Worm (Caenorhabditis elegans): Measurements from ENCODE around the gene hog-1.

hog-1 gene

ce11 chrX:5854163-5854451 lies at the start of gene hog-1:
TSS of gene hog-1 (minus strand) at chrX:5854263.
- TF ChIP-seq unc-39 (tag; optimal IDR thresholded peaks at IDR 0.05) = no peak
- TF ChIP-seq nhr-11 (tag; optimal IDR thresholded peaks at IDR 0.05) = no peak
- no peak for TF ChIP-seq nhr-10 (tag; optimal IDR thresholded peaks at IDR 0.05)
- no peak for TF ChIP-seq ztf-1 (GFP tag; conservative IDR thresholded peaks at IDR 0.05)
- no peak for TF ChIP-seq ZK546.5 (tag; optimal IDR thresholded peaks at IDR 0.05)
- TF ChIP-seq dmd-4 (tag; optimal IDR thresholded peaks at IDR 0.05) = no peak
- no peak for TF ChIP-seq sma-3 (GFP tag; optimal IDR thresholded peaks at IDR 0.05)
- TF ChIP-seq ztf-11 (tag; optimal IDR thresholded peaks at IDR 0.05) = no peak
- TF ChIP-seq nhr-129 (tag; optimal IDR thresholded peaks at IDR 0.05) = no peak
- TF ChIP-seq lin-39 (tag; optimal IDR thresholded peaks at IDR 0.05) = no peak

- TF ChIP-seq skn-1 (tag; optimal IDR thresholded peaks at IDR 0.05) = no peak
- no peak for TF ChIP-seq nhr-77 (tag; optimal IDR thresholded peaks at IDR 0.05)
- no peak for TF ChIP-seq unc-62 (GFP tag; optimal IDR thresholded peaks at IDR 0.05)
- no peak for TF ChIP-seq unc-39 (tag; optimal IDR thresholded peaks at IDR 0.05)
- TF ChIP-seq ama-1 (optimal IDR thresholded peaks at IDR 0.05) = no peak
- TF ChIP-seq nhr-237 (tag; optimal IDR thresholded peaks at IDR 0.05) = no peak
- TF ChIP-seq F13H6.1 (tag; optimal IDR thresholded peaks at IDR 0.05) = no peak
- TF ChIP-seq Y55F3AM.14 (GFP tag; optimal IDR thresholded peaks at IDR 0.05) = no peak
- no peak for TF ChIP-seq ztf-11 (tag; optimal IDR thresholded peaks at IDR 0.05)
Observed at ce11 chrX:5901499-5901898, 47.4 kb upstream of the hog-1 start.

ce11 chrX:5897038-5897437 lies 43.0 kb upstream of the hog-1 start, which contains the start of gene tbc-16:
TSS of gene tbc-16 (plus strand) at chrX:5897338.
- no peak for TF ChIP-seq ztf-1 (GFP tag; conservative IDR thresholded peaks at IDR 0.05)
- no peak for TF ChIP-seq dmd-4 (tag; optimal IDR thresholded peaks at IDR 0.05)
- no peak for TF ChIP-seq ama-1 (optimal IDR thresholded peaks at IDR 0.05)
- no peak for TF ChIP-seq elt-3 (tag; optimal IDR thresholded peaks at IDR 0.05)

ce11 chrX:5896001-5896400 lies 41.9 kb upstream of the hog-1 start:
- TF ChIP-seq sma-9 (GFP tag; optimal IDR thresholded peaks at IDR 0.05) (peak; percentile 6), sma-9 (tag; optimal IDR thresholded peaks at IDR 0.05) (no peak), unc-55 (GFP tag; optimal IDR thresholded peaks at IDR 0.05) (no peak), alr-1 (tag; optimal IDR thresholded peaks at IDR 0.05) (no peak), C34F6.9 (tag; optimal IDR thresholded peaks at IDR 0.05) (peak; percentile 18), nhr-12 (tag; optimal IDR thresholded peaks at IDR 0.05) (no peak), skn-1 (tag; optimal IDR thresholded peaks at IDR 0.05) (no peak), mdl-1 (tag; optimal IDR thresholded peaks at IDR 0.05) (peak in 1 of 2 experiments; percentile 5), lin-11 (tag; optimal IDR thresholded peaks at IDR 0.05) (peak; percentile 12), nhr-6 (tag; optimal IDR thresholded peaks at IDR 0.05) (peak; percentile 21), ceh-16 (tag; optimal IDR thresholded peaks at IDR 0.05) (no peak)

- TF ChIP-seq Y55F3AM.14 (GFP tag; optimal IDR thresholded peaks at IDR 0.05) (no peak), ceh-16 (tag; optimal IDR thresholded peaks at IDR 0.05) (no peak), nhr-237 (tag; optimal IDR thresholded peaks at IDR 0.05) (no peak), lin-11 (tag; optimal IDR thresholded peaks at IDR 0.05) (no peak), nhr-129 (tag; optimal IDR thresholded peaks at IDR 0.05) (no peak), ama-1 (optimal IDR thresholded peaks at IDR 0.05) (no peak), gmeb-1 (tag; optimal IDR thresholded peaks at IDR 0.05) (no peak), lin-39 (tag; optimal IDR thresholded peaks at IDR 0.05) (no peak), snpc-4 (tag; optimal IDR thresholded peaks at IDR 0.05) (no peak), ztf-4 (tag; optimal IDR thresholded peaks at IDR 0.05) (no peak), nhr-10 (tag; optimal IDR thresholded peaks at IDR 0.05) (no peak), sem-4 (tag; optimal IDR thresholded peaks at IDR 0.05) (no peak), lin-13 (GFP tag; optimal IDR thresholded peaks at IDR 0.05) (no peak), sma-9 (GFP tag; optimal IDR thresholded peaks at IDR 0.05) (no peak), sma-9 (tag; optimal IDR thresholded peaks at IDR 0.05) (no peak), F13H6.1 (tag; optimal IDR thresholded peaks at IDR 0.05) (no peak), aly-2 (tag; optimal IDR thresholded peaks at IDR 0.05) (no peak)
Observed at ce11 chrX:5890080-5890479, 36.0 kb upstream of the hog-1 start, which contains the start of gene F49E10.2. TSS of gene F49E10.2 (plus strand) at chrX:5890380.

- no peak for TF ChIP-seq ztf-4 (tag; optimal IDR thresholded peaks at IDR 0.05)
- no peak for TF ChIP-seq ztf-11 (tag; optimal IDR thresholded peaks at IDR 0.05)
- TF ChIP-seq ZK546.5 (tag; optimal IDR thresholded peaks at IDR 0.05) = no peak
- TF ChIP-seq alr-1 (tag; optimal IDR thresholded peaks at IDR 0.05) = no peak
- TF ChIP-seq unc-39 (tag; optimal IDR thresholded peaks at IDR 0.05) = no peak
- no peak for TF ChIP-seq nhr-6 (tag; optimal IDR thresholded peaks at IDR 0.05)
- no peak for TF ChIP-seq crh-2 (tag; optimal IDR thresholded peaks at IDR 0.05)
- no peak for TF ChIP-seq aly-2 (tag; optimal IDR thresholded peaks at IDR 0.05)
- no peak for TF ChIP-seq gmeb-1 (tag; optimal IDR thresholded peaks at IDR 0.05)
- TF ChIP-seq snpc-4 (tag; optimal IDR thresholded peaks at IDR 0.05) = no peak
- no peak for TF ChIP-seq nhr-77 (tag; optimal IDR thresholded peaks at IDR 0.05)
- no peak for TF ChIP-seq C34F6.9 (tag; optimal IDR thresholded peaks at IDR 0.05)
- no peak for TF ChIP-seq dmd-4 (tag; optimal IDR thresholded peaks at IDR 0.05)
- TF ChIP-seq Y55F3AM.14 (GFP tag; optimal IDR thresholded peaks at IDR 0.05) = no peak
- TF ChIP-seq nhr-12 (tag; optimal IDR thresholded peaks at IDR 0.05) = no peak
Observed at ce11 chrX:5885565-5885964, 31.5 kb upstream of the hog-1 start, which contains the start of gene flp-7. TSS of gene flp-7 (plus strand) at chrX:5885865.
